Fruit fly (Drosophila melanogaster) whole organism, embryonic: ENCODE results near the gene Grl36a.

Source experiments
- Adf1 ChIP-seq: fragments of 200-800 bp; sonication (Bioruptor generic); IDR thresholded peaks from 2 replicates; pipeline ENCODE4 v1.3.6; 2022; ENCODE audit warnings: missing biosample characterization, missing genetic modification characterization
- Asciz ChIP-seq: fragments of 200-800 bp; sonication (Bioruptor generic); optimal IDR thresholded peaks from 2 replicates; lab custom pipeline; 2017; ENCODE audit warnings: missing biosample characterization, mild to moderate bottlenecking, missing genetic modification characterization, missing genetic modification reagents
- CG10209 ChIP-seq: fragments of 200-800 bp; sonication (Bioruptor generic); optimal IDR thresholded peaks from 3 replicates; lab custom pipeline; 2017; ENCODE audit warnings: missing biosample characterization, mild to moderate bottlenecking, missing genetic modification characterization, missing genetic modification reagents
- CG10959 ChIP-seq: fragments of 200-800 bp; sonication (Bioruptor generic); IDR thresholded peaks from 2 replicates; pipeline ENCODE4 v1.3.6; 2022; ENCODE audit warnings: missing biosample characterization, missing genetic modification characterization
- CG12391 ChIP-seq: fragments of 200-800 bp; sonication (Bioruptor generic); optimal IDR thresholded peaks from 3 replicates; lab custom pipeline; 2018; ENCODE audit warnings: missing biosample characterization, mild to moderate bottlenecking, missing genetic modification characterization, moderate library complexity
- CG13287 ChIP-seq: fragments of 200-800 bp; sonication (Bioruptor generic); IDR thresholded peaks from 2 replicates; pipeline ENCODE4 v1.3.6; 2022; ENCODE audit warnings: missing biosample characterization, missing genetic modification characterization; ENCODE audit not compliant: partially characterized antibody
- CG13424 ChIP-seq: fragments of 200-800 bp; sonication (Bioruptor generic); optimal IDR thresholded peaks from 2 replicates; lab custom pipeline; 2019; ENCODE audit warnings: missing biosample characterization, mild to moderate bottlenecking, missing genetic modification characterization, moderate library complexity
- CG15601 ChIP-seq: fragments of 200-800 bp; sonication (Bioruptor generic); optimal IDR thresholded peaks from 3 replicates; lab custom pipeline; 2019; ENCODE audit warnings: missing biosample characterization, mild to moderate bottlenecking, missing genetic modification characterization, moderate library complexity
- CG1602 ChIP-seq: fragments of 200-800 bp; sonication (Bioruptor generic); optimal IDR thresholded peaks from 3 replicates; lab custom pipeline; 2016; ENCODE audit warnings: missing biosample characterization, missing genetic modification characterization
- CG16863 ChIP-seq: fragments of 200-800 bp; sonication (Bioruptor generic); optimal IDR thresholded peaks from 3 replicates; lab custom pipeline; 2016; ENCODE audit warnings: missing biosample characterization, missing genetic modification characterization
- CG17612 ChIP-seq: fragments of 200-800 bp; sonication (Bioruptor generic); IDR thresholded peaks from 2 replicates; pipeline ENCODE4 v1.3.6; 2022; ENCODE audit warnings: missing biosample characterization, missing genetic modification characterization
- CG18011 ChIP-seq: fragments of 200-800 bp; sonication (Bioruptor generic); optimal IDR thresholded peaks from 2 replicates; lab custom pipeline; 2017; ENCODE audit warnings: missing biosample characterization, missing genetic modification characterization, mild to moderate bottlenecking, moderate library complexity, missing genotype
- CG30020 ChIP-seq: fragments of 200-800 bp; optimal IDR thresholded peaks from 2 replicates; lab custom pipeline; 2019; ENCODE audit warnings: missing biosample characterization, mild to moderate bottlenecking, missing genetic modification characterization, moderate library complexity
- CG31388 ChIP-seq: fragments of 200-800 bp; sonication (Bioruptor generic); optimal IDR thresholded peaks from 2 replicates; lab custom pipeline; 2016; ENCODE audit warnings: missing biosample characterization, missing genetic modification characterization
- CG3163 ChIP-seq: fragments of 200-800 bp; sonication (Bioruptor generic); optimal IDR thresholded peaks from 3 replicates; lab custom pipeline; 2016; ENCODE audit warnings: missing biosample characterization, missing genetic modification characterization
- CG8281 ChIP-seq: fragments of 200-800 bp; sonication (Bioruptor generic); optimal IDR thresholded peaks from 2 replicates; lab custom pipeline; 2018; ENCODE audit warnings: missing biosample characterization, mild to moderate bottlenecking, missing genetic modification characterization, moderate library complexity
- CG8359 ChIP-seq: fragments of 200-800 bp; sonication (Bioruptor generic); optimal IDR thresholded peaks from 2 replicates; lab custom pipeline; 2017; ENCODE audit warnings: missing biosample characterization, mild to moderate bottlenecking, missing genetic modification characterization, borderline replicate concordance
- CG8388 ChIP-seq: fragments of 200-800 bp; sonication (Bioruptor generic); optimal IDR thresholded peaks from 2 replicates; lab custom pipeline; 2019; ENCODE audit warnings: missing biosample characterization, mild to moderate bottlenecking, missing genetic modification characterization, moderate library complexity
- CG8924 ChIP-seq: fragments of 200-800 bp; optimal IDR thresholded peaks from 3 replicates; lab custom pipeline; 2019; ENCODE audit warnings: missing biosample characterization, mild to moderate bottlenecking, missing genetic modification characterization, moderate library complexity
- CTCF ChIP-seq: fragments of 200-800 bp; sonication (Bioruptor generic); optimal IDR thresholded peaks from 2 replicates; lab custom pipeline; 2017; ENCODE audit warnings: missing biosample characterization, mild to moderate bottlenecking, missing genetic modification characterization, moderate library complexity
- Dbx ChIP-seq: fragments of 200-800 bp; sonication (Bioruptor generic); IDR thresholded peaks from 3 replicates; pipeline ENCODE4 v1.3.6; 2022; ENCODE audit warnings: missing biosample characterization, missing genetic modification characterization
- Doc2 ChIP-seq: fragments of 200-800 bp; sonication (Bioruptor generic); IDR thresholded peaks from 2 replicates; pipeline ENCODE4 v1.3.6; 2022; ENCODE audit warnings: missing biosample characterization, missing genetic modification characterization
- Doc3 ChIP-seq: fragments of 200-800 bp; sonication (Bioruptor generic); IDR thresholded peaks from 3 replicates; pipeline ENCODE4 v1.3.6; 2022; ENCODE audit warnings: missing biosample characterization, missing genetic modification characterization; ENCODE audit not compliant: partially characterized antibody
- Hmr ChIP-seq: fragments of 200-800 bp; sonication (Bioruptor generic); optimal IDR thresholded peaks from 3 replicates; lab custom pipeline; 2017; ENCODE audit warnings: mild to moderate bottlenecking, missing biosample characterization, missing genetic modification reagents, missing genetic modification characterization
- MBD-R2 ChIP-seq: fragments of 200-800 bp; sonication (Bioruptor generic); IDR thresholded peaks from 2 replicates; pipeline ENCODE4 v1.3.6; 2022; ENCODE audit warnings: missing biosample characterization, missing genetic modification characterization
- Mes4 ChIP-seq: fragments of 200-800 bp; sonication (Bioruptor generic); optimal IDR thresholded peaks from 2 replicates; lab custom pipeline; 2016; ENCODE audit warnings: missing biosample characterization, missing genetic modification characterization
- Usf ChIP-seq: fragments of 200-800 bp; sonication (Bioruptor generic); optimal IDR thresholded peaks from 2 replicates; lab custom pipeline; 2017; ENCODE audit warnings: missing genotype, missing biosample characterization, missing genetic modification characterization
- Xbp1 ChIP-seq: fragments of 200-800 bp; sonication (Bioruptor generic); optimal IDR thresholded peaks from 3 replicates; lab custom pipeline; 2016; ENCODE audit warnings: missing biosample characterization, mild to moderate bottlenecking, missing genetic modification characterization
- bcd ChIP-seq: fragments of 200-800 bp; sonication (Bioruptor generic); optimal IDR thresholded peaks from 2 replicates; lab custom pipeline; 2017; ENCODE audit warnings: missing biosample characterization, mild to moderate bottlenecking, missing genetic modification characterization
- croc ChIP-seq: fragments of 200-800 bp; sonication (Bioruptor generic); conservative IDR thresholded peaks from 3 replicates; pipeline ENCODE4 v1.3.6; 2022; ENCODE audit warnings: missing biosample characterization, missing genetic modification characterization
- dm ChIP-seq: fragments of 200-800 bp; sonication (Bioruptor generic); optimal IDR thresholded peaks from 3 replicates; lab custom pipeline; 2016; ENCODE audit warnings: missing biosample characterization, missing genetic modification characterization
- dmrt99B ChIP-seq: fragments of 200-800 bp; sonication (Bioruptor generic); optimal IDR thresholded peaks from 2 replicates; lab custom pipeline; 2018; ENCODE audit warnings: missing biosample characterization, mild to moderate bottlenecking, missing genetic modification characterization, moderate library complexity
- dpn ChIP-seq, 2 experiments: fragments of 200-800 bp; sonication (Bioruptor generic); optimal IDR thresholded peaks; 3 replicates each; lab custom pipeline; 2016; ENCODE audit warnings: missing biosample characterization in 2 of 2, missing genetic modification characterization in 2 of 2
- ems ChIP-seq: fragments of 200-800 bp; sonication (Bioruptor generic); optimal IDR thresholded peaks from 3 replicates; lab custom pipeline; 2016; ENCODE audit warnings: missing biosample characterization, missing genetic modification characterization
- ewg ChIP-seq: fragments of 200-800 bp; sonication (Bioruptor generic); optimal IDR thresholded peaks from 3 replicates; lab custom pipeline; 2017; ENCODE audit warnings: mild to moderate bottlenecking, missing biosample characterization, missing genetic modification reagents, missing genetic modification characterization
- grau ChIP-seq: fragments of 200-800 bp; optimal IDR thresholded peaks from 3 replicates; lab custom pipeline; 2019; ENCODE audit warnings: missing biosample characterization, mild to moderate bottlenecking, missing genetic modification characterization, moderate library complexity
- ham ChIP-seq: fragments of 200-800 bp; sonication (Bioruptor generic); IDR thresholded peaks from 2 replicates; pipeline ENCODE4 v1.3.6; 2022; ENCODE audit warnings: missing biosample characterization, missing genetic modification characterization
- knrl ChIP-seq: fragments of 200-800 bp; sonication (Bioruptor generic); IDR thresholded peaks from 3 replicates; pipeline ENCODE4 v1.3.6; 2022; ENCODE audit warnings: missing biosample characterization, missing genetic modification characterization; ENCODE audit not compliant: partially characterized antibody
- lola ChIP-seq, 3 experiments: fragments of >200 bp in 2 of 3; fragments of 200-800 bp in 1 of 3; sonication (Bioruptor generic) in 1 of 3; optimal IDR thresholded peaks; 2 replicates each; lab custom pipeline; 2017 to 2019; ENCODE audit warnings: missing biosample characterization in 3 of 3, missing genetic modification characterization in 3 of 3, mild to moderate bottlenecking in 1 of 3, moderate library complexity in 1 of 3
- odd ChIP-seq: fragments of 200-800 bp; sonication (Bioruptor generic); optimal IDR thresholded peaks from 2 replicates; lab custom pipeline; 2017; ENCODE audit warnings: missing biosample characterization, mild to moderate bottlenecking, missing genetic modification characterization
- pho ChIP-seq: fragments of 200-800 bp; sonication (Bioruptor generic); optimal IDR thresholded peaks from 2 replicates; lab custom pipeline; 2016; ENCODE audit warnings: missing biosample characterization, missing genetic modification characterization
- pum ChIP-seq: fragments of 200-800 bp; sonication (Bioruptor generic); optimal IDR thresholded peaks from 2 replicates; lab custom pipeline; 2016; ENCODE audit warnings: missing biosample characterization, missing genetic modification characterization
- rib ChIP-seq: fragments of 200-800 bp; sonication (Bioruptor generic); IDR thresholded peaks from 2 replicates; pipeline ENCODE4 v1.3.6; 2022; ENCODE audit warnings: missing biosample characterization, missing genetic modification characterization
- seq ChIP-seq: fragments of 200-800 bp; sonication (Bioruptor generic); IDR thresholded peaks from 2 replicates; pipeline ENCODE4 v1.3.6; 2022; ENCODE audit warnings: missing biosample characterization, missing genetic modification characterization
- ttk ChIP-seq: fragments of 200-800 bp; sonication (Bioruptor generic); IDR thresholded peaks from 2 replicates; pipeline ENCODE4 v2.1.2; 2022; ENCODE audit warnings: missing biosample characterization, missing genetic modification characterization

Grl36a gene

dm6 chr2L:17159641-17160040, 22.1 kb upstream of the Grl36a start (continued):
- TF ChIP-seq CG16863 (GFP tag; lab: Kevin White, UChicago) (no peak), ewg (GFP tag; lab: Kevin White, UChicago) (no peak), Xbp1 (peak; percentile 2), bcd (peak; percentile 8)

dm6 chr2L:17163344-17163743, 18.4 kb upstream of the Grl36a start:
- no peak for TF ChIP-seq dm (GFP tag; lab: Kevin White, UChicago)
- no peak for TF ChIP-seq CG8281
- TF ChIP-seq Usf (GFP tag; lab: Kevin White, UChicago): no peak
- TF ChIP-seq CTCF (GFP tag; lab: Kevin White, UChicago): peak; percentile 54
- TF ChIP-seq CG18011: no peak
- TF ChIP-seq CG8359: no peak

- TF ChIP-seq Doc3 (GFP tag; lab: Robert Waterston, UW) (no peak), CG15601 (tag; lab: Kevin White, UChicago) (no peak), pho (GFP tag; lab: Kevin White, UChicago) (no peak), dpn (GFP tag; optimal IDR thresholded peaks at IDR 0.05; lab: Kevin White, UChicago) (no peak), Hmr (no peak), lola (GFP tag; optimal IDR thresholded peaks at IDR 0.05; lab: Kevin White, UChicago) (no peak), CG1602 (GFP tag; lab: Kevin White, UChicago) (no peak), knrl (no peak), Asciz (GFP tag; lab: Kevin White, UChicago) (no peak), seq (GFP tag; lab: Robert Waterston, UW) (no peak), CG8924 (no peak), Adf1 (no peak)
- TF ChIP-seq, all 482 proteins: peak for 0
Observed at dm6 chr2L:17173181-17173580, 8.6 kb upstream of the Grl36a start, which contains the start of gene CG34169. TSS of gene CG34169 (plus strand) at chr2L:17173481.

dm6 chr2L:17176318-17176717, 5.4 kb upstream of the Grl36a start, which contains the start of gene Gr36a:
TSS of gene Gr36a (plus strand) at chr2L:17176618.
- TF ChIP-seq Doc2 (GFP tag; lab: Robert Waterston, UW): no peak
- TF ChIP-seq grau (tag; lab: Kevin White, UChicago): no peak
- TF ChIP-seq dmrt99B (tag; lab: Kevin White, UChicago): no peak
- no peak for TF ChIP-seq CG17612
- TF ChIP-seq ems (GFP tag; lab: Kevin White, UChicago): no peak
- TF ChIP-seq croc (GFP tag; lab: Robert Waterston, UW): no peak
- no peak for TF ChIP-seq CG10959 (GFP tag; lab: Robert Waterston, UW)
- TF ChIP-seq pum (GFP tag; lab: Kevin White, UChicago): no peak
- TF ChIP-seq Mes4: no peak
- no peak for TF ChIP-seq CG3163 (GFP tag; lab: Kevin White, UChicago)
- no peak for TF ChIP-seq CG10209 (GFP tag; lab: Kevin White, UChicago)

dm6 chr2L:17178472-17178871, 3.3 kb upstream of the Grl36a start, which contains the start of gene Gr36b:
TSS of gene Gr36b (plus strand) at chr2L:17178772.
- TF ChIP-seq ham (GFP tag; lab: Robert Waterston, UW) (no peak), rib (GFP tag; lab: Robert Waterston, UW) (no peak), odd (GFP tag; lab: Kevin White, UChicago) (no peak), CG13287 (GFP tag; lab: Robert Waterston, UW) (no peak), pho (GFP tag; lab: Kevin White, UChicago) (no peak), Dbx (GFP tag; lab: Robert Waterston, UW) (no peak), CG13424 (tag; lab: Kevin White, UChicago) (no peak), CG30020 (no peak), CG12391 (tag; lab: Kevin White, UChicago) (no peak), CG31388 (GFP tag; lab: Kevin White, UChicago) (no peak), ttk (GFP tag; lab: Robert Waterston, UW) (no peak), CG8388 (GFP tag; lab: Kevin White, UChicago) (no peak), MBD-R2 (GFP tag; lab: Robert Waterston, UW) (no peak)
